Fruit fly (Drosophila melanogaster) Kc167 (cell line): Measurements from ENCODE around the gene nrv1.

Source experiments
- Myc ChIP-seq: fragments of >200 bp; optimal IDR thresholded peaks from 2 replicates; lab custom pipeline; 2017; ENCODE audit warnings: missing external identifiers
- Sin3A ChIP-seq: fragments of >200 bp; optimal IDR thresholded peaks from 2 replicates; lab custom pipeline; 2018; ENCODE audit warnings: missing external identifiers
- h ChIP-seq: fragments of >200 bp; optimal IDR thresholded peaks from 3 replicates; lab custom pipeline; 2018; ENCODE audit warnings: missing external identifiers
- insv ChIP-seq: fragments of >200 bp; optimal IDR thresholded peaks from 3 replicates; lab custom pipeline; 2018; ENCODE audit warnings: missing external identifiers
- psq ChIP-seq: fragments of >200 bp; optimal IDR thresholded peaks from 2 replicates; lab custom pipeline; 2017; ENCODE audit warnings: missing external identifiers
- ttk ChIP-seq: sonication (Bioruptor generic); optimal IDR thresholded peaks from 2 replicates; lab custom pipeline; 2017; ENCODE audit warnings: missing external identifiers

- TF ChIP-seq insv (lab: Kevin White, UChicago) (no peak), h (no peak), psq (lab: Kevin White, UChicago) (no peak), Myc (lab: Kevin White, UChicago) (no peak), Sin3A (no peak), ttk (lab: Kevin White, UChicago) (no peak)
Measured at dm6 chr2L:6751037-6751436, 35.6 kb downstream of the nrv1 start.
